Fruit fly (Drosophila melanogaster) whole organism, embryonic: Measurements from ENCODE around the gene CG32388.

Experiments
- Atf-2 ChIP-seq: fragments of 200-800 bp; sonication (Bioruptor generic); optimal IDR thresholded peaks from 2 replicates; lab custom pipeline; 2016; ENCODE audit warnings: missing biosample characterization, missing genetic modification characterization
- CG10267 ChIP-seq: fragments of 200-800 bp; sonication (Bioruptor generic); optimal IDR thresholded peaks from 2 replicates; lab custom pipeline; 2018; ENCODE audit warnings: missing biosample characterization, mild to moderate bottlenecking, missing genetic modification characterization, moderate library complexity
- CG10366 ChIP-seq: fragments of 200-800 bp; sonication (Bioruptor generic); IDR thresholded peaks from 2 replicates; pipeline ENCODE4 v1.3.6; 2022; ENCODE audit warnings: missing biosample characterization, missing genetic modification characterization
- CG14014 ChIP-seq: fragments of 200-800 bp; sonication (Bioruptor generic); IDR thresholded peaks from 2 replicates; pipeline ENCODE4 v1.3.6; 2022; ENCODE audit warnings: missing biosample characterization, missing genetic modification characterization
- CG14667 ChIP-seq: fragments of 200-800 bp; sonication (Bioruptor generic); IDR thresholded peaks from 2 replicates; pipeline ENCODE4 v1.3.6; 2022; ENCODE audit warnings: missing biosample characterization, missing genetic modification characterization
- CG15011 ChIP-seq: fragments of 200-800 bp; sonication (Bioruptor generic); optimal IDR thresholded peaks from 3 replicates; lab custom pipeline; 2018; ENCODE audit warnings: missing biosample characterization, mild to moderate bottlenecking, missing genetic modification characterization
- CG2120 ChIP-seq: fragments of 200-800 bp; sonication (Bioruptor generic); optimal IDR thresholded peaks from 3 replicates; lab custom pipeline; 2016; ENCODE audit warnings: missing biosample characterization, missing genetic modification characterization
- CG30403 ChIP-seq: fragments of 200-800 bp; sonication (Bioruptor generic); optimal IDR thresholded peaks from 3 replicates; lab custom pipeline; 2016; ENCODE audit warnings: missing biosample characterization, missing genetic modification characterization
- CG4424 ChIP-seq: fragments of 200-800 bp; sonication (Bioruptor generic); optimal IDR thresholded peaks from 3 replicates; lab custom pipeline; 2016; ENCODE audit warnings: missing biosample characterization, missing genetic modification characterization
- CG4854 ChIP-seq: fragments of 200-800 bp; sonication (Bioruptor generic); optimal IDR thresholded peaks from 2 replicates; lab custom pipeline; 2016; ENCODE audit warnings: missing biosample characterization, missing genetic modification characterization, inconsistent platforms
- CG6254 ChIP-seq: fragments of 200-800 bp; sonication (Bioruptor generic); optimal IDR thresholded peaks from 3 replicates; lab custom pipeline; 2017; ENCODE audit warnings: mild to moderate bottlenecking, missing biosample characterization, missing genetic modification reagents, missing genetic modification characterization
- CG7786 ChIP-seq: fragments of 200-800 bp; sonication (Bioruptor generic); optimal IDR thresholded peaks from 2 replicates; lab custom pipeline; 2016; ENCODE audit warnings: missing biosample characterization, missing genetic modification characterization
- Camta ChIP-seq: fragments of 200-800 bp; sonication (Bioruptor generic); optimal IDR thresholded peaks from 2 replicates; lab custom pipeline; 2016; ENCODE audit warnings: missing biosample characterization, missing genetic modification characterization
- CoRest ChIP-seq: fragments of 200-800 bp; sonication (Bioruptor generic); optimal IDR thresholded peaks from 3 replicates; lab custom pipeline; 2018; ENCODE audit warnings: missing biosample characterization, mild to moderate bottlenecking, missing genetic modification characterization, moderate library complexity
- Dbx ChIP-seq: fragments of 200-800 bp; sonication (Bioruptor generic); IDR thresholded peaks from 3 replicates; pipeline ENCODE4 v1.3.6; 2022; ENCODE audit warnings: missing biosample characterization, missing genetic modification characterization
- Deaf1 ChIP-seq: fragments of 200-800 bp; optimal IDR thresholded peaks from 3 replicates; lab custom pipeline; 2019; ENCODE audit warnings: missing biosample characterization, mild to moderate bottlenecking, missing genetic modification characterization, moderate library complexity
- Drgx ChIP-seq: fragments of 200-800 bp; sonication (Bioruptor generic); IDR thresholded peaks from 2 replicates; pipeline ENCODE4 v1.3.6; 2022; ENCODE audit warnings: missing biosample characterization, missing genetic modification characterization
- E2f1 ChIP-seq: fragments of 200-800 bp; sonication (Bioruptor generic); IDR thresholded peaks from 2 replicates; pipeline ENCODE4 v1.3.6; 2022; ENCODE audit warnings: missing biosample characterization, missing genetic modification characterization
- HHEX ChIP-seq: fragments of 200-800 bp; sonication (Bioruptor generic); optimal IDR thresholded peaks from 3 replicates; lab custom pipeline; 2017; ENCODE audit warnings: missing biosample characterization, mild to moderate bottlenecking, missing genetic modification characterization, missing genetic modification reagents
- Hr3 ChIP-seq: fragments of 200-800 bp; sonication (Bioruptor generic); optimal IDR thresholded peaks from 3 replicates; lab custom pipeline; 2016; ENCODE audit warnings: missing biosample characterization, missing genetic modification characterization
- Hr39 ChIP-seq: fragments of >200 bp; optimal IDR thresholded peaks from 2 replicates; lab custom pipeline; 2017
- Hsf ChIP-seq: fragments of 200-800 bp; sonication (Bioruptor generic); optimal IDR thresholded peaks from 3 replicates; lab custom pipeline; 2016; ENCODE audit warnings: missing biosample characterization, missing genetic modification characterization
- Kr ChIP-seq: fragments of 200-800 bp; sonication (Bioruptor generic); optimal IDR thresholded peaks from 2 replicates; lab custom pipeline; 2017; ENCODE audit warnings: missing biosample characterization, mild to moderate bottlenecking, missing genetic modification characterization
- Lhr ChIP-seq: fragments of 200-800 bp; sonication (Bioruptor generic); optimal IDR thresholded peaks from 3 replicates; lab custom pipeline; 2017; ENCODE audit warnings: mild to moderate bottlenecking, missing biosample characterization, missing genetic modification reagents, missing genetic modification characterization
- Nf-YA ChIP-seq: fragments of 200-800 bp; sonication (Bioruptor generic); IDR thresholded peaks from 2 replicates; pipeline ENCODE4 v1.3.6; 2022; ENCODE audit warnings: missing biosample characterization, missing genetic modification characterization
- Ssrp ChIP-seq: fragments of 200-800 bp; sonication (Bioruptor generic); optimal IDR thresholded peaks from 2 replicates; lab custom pipeline; 2018; ENCODE audit warnings: missing biosample characterization, mild to moderate bottlenecking, missing genetic modification characterization, moderate library complexity
- ab ChIP-seq: fragments of 200-800 bp; sonication (Bioruptor generic); optimal IDR thresholded peaks from 2 replicates; lab custom pipeline; 2016; ENCODE audit warnings: missing biosample characterization, missing genetic modification characterization
- ap ChIP-seq: fragments of 200-800 bp; sonication (Bioruptor generic); IDR thresholded peaks from 2 replicates; pipeline ENCODE4 v1.3.6; 2022; ENCODE audit warnings: missing biosample characterization, missing genetic modification characterization
- bigmax ChIP-seq: fragments of 200-800 bp; sonication (Bioruptor generic); optimal IDR thresholded peaks from 2 replicates; lab custom pipeline; 2018; ENCODE audit warnings: missing biosample characterization, mild to moderate bottlenecking, missing genetic modification characterization
- cato ChIP-seq: fragments of 200-800 bp; sonication (Bioruptor generic); optimal IDR thresholded peaks from 2 replicates; lab custom pipeline; 2016; ENCODE audit warnings: missing biosample characterization, missing genetic modification characterization, borderline replicate concordance
- caup ChIP-seq: fragments of 200-800 bp; sonication (Bioruptor generic); optimal IDR thresholded peaks from 3 replicates; lab custom pipeline; 2017; ENCODE audit warnings: missing biosample characterization, mild to moderate bottlenecking, missing genetic modification characterization, moderate library complexity; ENCODE audit not compliant: severe bottlenecking
- dpn ChIP-seq, 2 experiments: fragments of 200-800 bp; sonication (Bioruptor generic); optimal IDR thresholded peaks; 3 replicates each; lab custom pipeline; 2016; ENCODE audit warnings: missing biosample characterization in 2 of 2, missing genetic modification characterization in 2 of 2
- eyg ChIP-seq: fragments of 200-800 bp; sonication (Bioruptor generic); optimal IDR thresholded peaks from 3 replicates; lab custom pipeline; 2016; ENCODE audit warnings: missing biosample characterization, missing genetic modification characterization
- fd102C ChIP-seq: fragments of 200-800 bp; sonication (Bioruptor generic); optimal IDR thresholded peaks from 2 replicates; lab custom pipeline; 2018; ENCODE audit warnings: missing biosample characterization, mild to moderate bottlenecking, missing genetic modification characterization, moderate library complexity
- fd3F ChIP-seq: fragments of 200-800 bp; sonication (Bioruptor generic); optimal IDR thresholded peaks from 2 replicates; lab custom pipeline; 2018; ENCODE audit warnings: missing biosample characterization, mild to moderate bottlenecking, missing genetic modification characterization, moderate library complexity
- fru ChIP-seq: fragments of >200 bp; optimal IDR thresholded peaks from 2 replicates; lab custom pipeline; 2017
- ham ChIP-seq: fragments of 200-800 bp; sonication (Bioruptor generic); IDR thresholded peaks from 2 replicates; pipeline ENCODE4 v1.3.6; 2022; ENCODE audit warnings: missing biosample characterization, missing genetic modification characterization
- ind ChIP-seq: fragments of 200-800 bp; sonication (Bioruptor generic); optimal IDR thresholded peaks from 3 replicates; lab custom pipeline; 2016; ENCODE audit warnings: missing biosample characterization, missing genetic modification characterization
- lola ChIP-seq, 3 experiments: fragments of >200 bp in 2 of 3; fragments of 200-800 bp in 1 of 3; sonication (Bioruptor generic) in 1 of 3; optimal IDR thresholded peaks; 2 replicates each; lab custom pipeline; 2017 to 2019; ENCODE audit warnings: missing biosample characterization in 3 of 3, missing genetic modification characterization in 3 of 3, mild to moderate bottlenecking in 1 of 3, moderate library complexity in 1 of 3
- nerfin-1 ChIP-seq: fragments of 200-800 bp; sonication (Bioruptor generic); optimal IDR thresholded peaks from 3 replicates; lab custom pipeline; 2019; ENCODE audit warnings: missing biosample characterization, mild to moderate bottlenecking, missing genetic modification characterization, moderate library complexity
- pros ChIP-seq: fragments of 200-800 bp; sonication (Bioruptor generic); optimal IDR thresholded peaks from 3 replicates; lab custom pipeline; 2019; ENCODE audit warnings: missing biosample characterization, mild to moderate bottlenecking, missing genetic modification characterization, moderate library complexity
- ro ChIP-seq: fragments of 200-800 bp; sonication (Bioruptor generic); IDR thresholded peaks from 2 replicates; pipeline ENCODE4 v1.3.6; 2022; ENCODE audit warnings: missing biosample characterization, missing genetic modification characterization
- slou ChIP-seq: fragments of 200-800 bp; sonication (Bioruptor generic); optimal IDR thresholded peaks from 3 replicates; lab custom pipeline; 2016; ENCODE audit warnings: missing biosample characterization, missing genetic modification characterization
- tgo ChIP-seq: fragments of 200-800 bp; sonication (Bioruptor generic); IDR thresholded peaks from 3 replicates; pipeline ENCODE4 v1.3.6; 2022; ENCODE audit warnings: missing biosample characterization, missing genetic modification characterization
- tna ChIP-seq: fragments of 200-800 bp; sonication (Bioruptor generic); IDR thresholded peaks from 2 replicates; pipeline ENCODE4 v1.3.6; 2022; ENCODE audit warnings: missing biosample characterization, missing genetic modification characterization; ENCODE audit not compliant: partially characterized antibody
- toy ChIP-seq: fragments of 200-800 bp; sonication (Bioruptor generic); IDR thresholded peaks from 2 replicates; pipeline ENCODE4 v1.3.6; 2022; ENCODE audit warnings: missing biosample characterization, missing genetic modification characterization
- trem ChIP-seq: fragments of 200-800 bp; optimal IDR thresholded peaks from 3 replicates; lab custom pipeline; 2019; ENCODE audit warnings: missing biosample characterization, mild to moderate bottlenecking, missing genetic modification characterization, moderate library complexity
- unc-4 ChIP-seq: fragments of 200-800 bp; sonication (Bioruptor generic); IDR thresholded peaks from 2 replicates; pipeline ENCODE4 v1.3.6; 2022; ENCODE audit warnings: missing biosample characterization, missing genetic modification characterization; ENCODE audit not compliant: partially characterized antibody
- unpg ChIP-seq: fragments of 200-800 bp; sonication (Bioruptor generic); optimal IDR thresholded peaks from 3 replicates; lab custom pipeline; 2018; ENCODE audit warnings: missing biosample characterization, mild to moderate bottlenecking, missing genetic modification characterization, moderate library complexity
- z ChIP-seq: fragments of 200-800 bp; sonication (Bioruptor generic); IDR thresholded peaks from 3 replicates; pipeline ENCODE4 v1.3.6; 2022; ENCODE audit warnings: missing biosample characterization, missing genetic modification characterization
- zfh1 ChIP-seq: fragments of 200-800 bp; sonication (Bioruptor generic); IDR thresholded peaks from 3 replicates; pipeline ENCODE4 v1.3.6; 2022; ENCODE audit warnings: missing biosample characterization, missing genetic modification characterization

CG32388 gene

dm6 chr3L:7008351-7008750, 24.0 kb upstream of the CG32388 start (continued):
- TF ChIP-seq unc-4 (no peak), CG6254 (GFP tag; lab: Kevin White, UChicago) (peak; percentile 68), Camta (GFP tag; lab: Kevin White, UChicago) (peak; percentile 81), Hsf (GFP tag; lab: Kevin White, UChicago) (peak; percentile 71), zfh1 (GFP tag; lab: Robert Waterston, UW) (peak; percentile 43; the same call in 2 of the 3 replicates), CG15011 (GFP tag; lab: Kevin White, UChicago) (peak; percentile 75), CG30403 (peak; percentile 84), fd3F (GFP tag; lab: Kevin White, UChicago) (peak; percentile 77), nerfin-1 (tag; lab: Kevin White, UChicago) (peak; percentile 93), ro (peak; percentile 33; the same call in 1 of the 2 replicates), Deaf1 (tag; lab: Kevin White, UChicago) (peak; percentile 55), CG4854 (GFP tag; lab: Kevin White, UChicago) (peak; percentile 21), CG2120 (peak; percentile 66), cato (GFP tag; lab: Kevin White, UChicago) (peak; percentile 35), E2f1 (GFP tag; lab: Robert Waterston, UW) (peak; percentile 68), Kr (GFP tag; lab: Kevin White, UChicago) (no peak), toy (GFP tag; lab: Robert Waterston, UW) (no peak), z (no peak), CG14667 (GFP tag; lab: Robert Waterston, UW) (peak; percentile 43), tna (GFP tag; lab: Robert Waterston, UW) (no peak), bigmax (GFP tag; lab: Kevin White, UChicago) (no peak), CG10267 (tag; lab: Kevin White, UChicago) (peak; percentile 85), pros (GFP tag; lab: Kevin White, UChicago) (peak; percentile 16), ham (no peak), Atf-2 (GFP tag; lab: Kevin White, UChicago) (peak; percentile 50), Hr3 (GFP tag; lab: Kevin White, UChicago) (peak; percentile 86), Drgx (GFP tag; lab: Robert Waterston, UW) (peak; percentile 64), unpg (GFP tag; lab: Kevin White, UChicago) (peak; percentile 75), CG7786 (peak; percentile 20), caup (peak; percentile 63), CG10366 (GFP tag; lab: Robert Waterston, UW) (peak; percentile 59), CG4424 (GFP tag; lab: Kevin White, UChicago) (peak; percentile 83), eyg (GFP tag; lab: Kevin White, UChicago) (peak; percentile 42), dpn (GFP tag; optimal IDR thresholded peaks at IDR 0.05; lab: Kevin White, UChicago) (peak; percentile 61 to 75), lola (GFP tag; optimal IDR thresholded peaks at IDR 0.05; lab: Kevin White, UChicago) (peak in 1 of 3 experiments; percentile 88), Hr39 (lab: Kevin White, UChicago) (no peak), Ssrp (tag; lab: Kevin White, UChicago) (peak; percentile 94), fd102C (GFP tag; lab: Kevin White, UChicago) (no peak), Dbx (GFP tag; lab: Robert Waterston, UW) (peak; percentile 46; the same call in 1 of the 3 replicates), Nf-YA (GFP tag; lab: Robert Waterston, UW) (peak; percentile 58), ab (GFP tag; lab: Kevin White, UChicago) (no peak), slou (GFP tag; lab: Kevin White, UChicago) (peak; percentile 52), CG14014 (GFP tag; lab: Robert Waterston, UW) (peak; percentile 72), CoRest (tag; lab: Kevin White, UChicago) (peak; percentile 96), Lhr (GFP tag; lab: Kevin White, UChicago) (peak; percentile 62), ap (peak; percentile 66), HHEX (GFP tag; lab: Kevin White, UChicago) (peak; percentile 78), tgo (GFP tag; lab: Robert Waterston, UW) (peak; percentile 77), ind (GFP tag; lab: Kevin White, UChicago) (peak; percentile 77), fru (no peak), trem (peak; percentile 78)
